Worm (Caenorhabditis elegans) whole organism, early embryonic: Measurements from ENCODE around the gene F47B10.5.

Source experiments
- B0310.2 ChIP-seq: sonication (generic microtip); optimal IDR thresholded peaks from 2 replicates; lab custom pipeline; 2016; ENCODE audit warnings: mild to moderate bottlenecking, missing genetic modification characterization, missing compliant biosample characterization
- F13C5.2 ChIP-seq: sonication (generic microtip); optimal IDR thresholded peaks from 2 replicates; lab custom pipeline; 2017; ENCODE audit warnings: mild to moderate bottlenecking, missing genetic modification characterization, inconsistent platforms, missing compliant biosample characterization
- aly-1 ChIP-seq: sonication (generic microtip); optimal IDR thresholded peaks from 2 replicates; lab custom pipeline; 2016; ENCODE audit warnings: missing genetic modification characterization, missing compliant biosample characterization
- ama-1 ChIP-seq: fragments of 150-350 bp; optimal IDR thresholded peaks from 2 replicates; lab custom pipeline; 2014
- ceh-13 ChIP-seq: fragments of 200-800 bp; sonication (Bioruptor generic); optimal IDR thresholded peaks from 2 replicates; lab custom pipeline; 2018; ENCODE audit warnings: mild to moderate bottlenecking, missing genetic modification characterization, missing compliant biosample characterization
- ceh-36 ChIP-seq: sonication (generic microtip); optimal IDR thresholded peaks from 2 replicates; lab custom pipeline; 2016; ENCODE audit warnings: missing genetic modification characterization, inconsistent platforms, missing compliant biosample characterization
- ets-7 ChIP-seq: sonication (generic microtip); optimal IDR thresholded peaks from 2 replicates; lab custom pipeline; 2016; ENCODE audit warnings: missing genotype, missing genetic modification characterization, missing compliant biosample characterization
- flt-1 ChIP-seq: fragments of 200-800 bp; sonication (Bioruptor generic); IDR thresholded peaks from 2 replicates; pipeline ENCODE4 v1.3.6; 2022; ENCODE audit warnings: missing genetic modification characterization, missing compliant biosample characterization
- hmbx-1 ChIP-seq: sonication (generic microtip); optimal IDR thresholded peaks from 2 replicates; lab custom pipeline; 2016; ENCODE audit warnings: mild to moderate bottlenecking, missing genetic modification characterization, missing compliant biosample characterization
- hmg-4 ChIP-seq: fragments of 200-800 bp; sonication (Bioruptor generic); optimal IDR thresholded peaks from 2 replicates; lab custom pipeline; 2018; ENCODE audit warnings: mild to moderate bottlenecking, missing genetic modification characterization, missing compliant biosample characterization
- hnd-1 ChIP-seq: sonication (generic microtip); optimal IDR thresholded peaks from 2 replicates; lab custom pipeline; 2016; ENCODE audit warnings: missing genetic modification characterization, missing compliant biosample characterization
- pes-1 ChIP-seq: fragments of 200-800 bp; sonication (Bioruptor generic); IDR thresholded peaks from 2 replicates; pipeline ENCODE4 v1.3.6; 2022; ENCODE audit warnings: missing genetic modification reagents, missing genetic modification characterization, missing compliant biosample characterization
- scrt-1 ChIP-seq: fragments of 200-800 bp; sonication (Bioruptor generic); IDR thresholded peaks from 2 replicates; pipeline ENCODE4 v1.3.6; 2022; ENCODE audit warnings: missing genetic modification characterization, missing compliant biosample characterization
- sea-1 ChIP-seq: fragments of 200-800 bp; sonication (Bioruptor generic); conservative IDR thresholded peaks from 2 replicates; pipeline ENCODE4 v1.3.6; 2022; ENCODE audit warnings: missing genetic modification characterization, missing compliant biosample characterization
- tbx-11 ChIP-seq: fragments of 200-800 bp; sonication (Bioruptor generic); IDR thresholded peaks from 2 replicates; pipeline ENCODE4 v1.3.6; 2022; ENCODE audit warnings: missing genetic modification characterization, missing compliant biosample characterization
- tbx-37 ChIP-seq: fragments of 200-800 bp; sonication (Bioruptor generic); conservative IDR thresholded peaks from 2 replicates; pipeline ENCODE4 v1.3.6; 2022; ENCODE audit warnings: missing genetic modification reagents, missing genetic modification characterization, missing compliant biosample characterization
- tra-4 ChIP-seq: sonication (generic microtip); optimal IDR thresholded peaks from 2 replicates; lab custom pipeline; 2017; ENCODE audit warnings: missing genetic modification characterization, missing compliant biosample characterization

Gene F47B10.5

DNA sequence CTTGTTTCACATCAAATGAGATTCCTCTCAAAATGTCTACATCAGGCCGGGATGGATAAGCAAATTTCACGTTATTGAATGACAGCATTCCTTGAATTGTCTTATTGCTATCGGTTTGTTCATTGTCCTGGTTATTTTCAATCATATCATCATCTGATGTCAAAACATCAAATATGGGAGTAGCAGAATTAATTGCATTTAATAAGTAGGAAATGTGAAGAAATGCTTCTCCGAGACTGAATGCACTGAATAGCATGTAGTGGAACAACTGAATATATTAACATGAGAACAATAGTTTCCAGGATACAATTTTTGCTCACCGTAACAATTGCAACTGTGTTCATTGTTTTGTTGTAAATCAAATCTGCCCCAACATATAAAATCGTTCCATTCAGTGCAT, 27.8 kb downstream of the F47B10.5 start:
- no peak for TF ChIP-seq B0310.2 (tag; lab: Kevin White, UChicago)
- TF ChIP-seq ets-7 (tag; lab: Kevin White, UChicago): no peak
- TF ChIP-seq F13C5.2 (tag; lab: Kevin White, UChicago): no peak
- no peak for TF ChIP-seq ceh-36 (tag; lab: Kevin White, UChicago)
- TF ChIP-seq ama-1 (lab: Kevin White, UChicago): no peak
- TF ChIP-seq tbx-11 (GFP tag; lab: Robert Waterston, UW): no peak
- TF ChIP-seq ceh-13 (GFP tag; lab: Kevin White, UChicago): no peak
- TF ChIP-seq hnd-1 (tag; lab: Kevin White, UChicago): no peak
- no peak for TF ChIP-seq tra-4
- TF ChIP-seq hmbx-1 (tag; lab: Kevin White, UChicago): no peak
- no peak for TF ChIP-seq hmg-4 (GFP tag; lab: Kevin White, UChicago)
- TF ChIP-seq scrt-1 (GFP tag; lab: Robert Waterston, UW): no peak
- no peak for TF ChIP-seq pes-1 (GFP tag; lab: Robert Waterston, UW)

ce11 chrX:10861673-10862072, 28.7 kb downstream of the F47B10.5 start:
- TF ChIP-seq flt-1 (GFP tag; lab: Robert Waterston, UW) (no peak), hnd-1 (tag; lab: Kevin White, UChicago) (no peak), pes-1 (GFP tag; lab: Robert Waterston, UW) (no peak), tbx-11 (GFP tag; lab: Robert Waterston, UW) (no peak), ceh-13 (GFP tag; lab: Kevin White, UChicago) (no peak), scrt-1 (GFP tag; lab: Robert Waterston, UW) (no peak)

- no peak for TF ChIP-seq tbx-37 (GFP tag; lab: Robert Waterston, UW)
- no peak for TF ChIP-seq B0310.2 (tag; lab: Kevin White, UChicago)
- TF ChIP-seq ama-1 (lab: Kevin White, UChicago): no peak
- no peak for TF ChIP-seq ceh-13 (GFP tag; lab: Kevin White, UChicago)
- TF ChIP-seq sea-1 (GFP tag; lab: Robert Waterston, UW): no peak
- TF ChIP-seq flt-1 (GFP tag; lab: Robert Waterston, UW): no peak
- TF ChIP-seq pes-1 (GFP tag; lab: Robert Waterston, UW): no peak
- no peak for TF ChIP-seq hmbx-1 (tag; lab: Kevin White, UChicago)
Measured at ce11 chrX:10859622-10860021, 30.7 kb downstream of the F47B10.5 start.

- TF ChIP-seq scrt-1 (GFP tag; lab: Robert Waterston, UW) (no peak), F13C5.2 (tag; lab: Kevin White, UChicago) (no peak), ets-7 (tag; lab: Kevin White, UChicago) (no peak), hmg-4 (GFP tag; lab: Kevin White, UChicago) (no peak), aly-1 (tag; lab: Kevin White, UChicago) (no peak), tra-4 (no peak), tbx-37 (GFP tag; lab: Robert Waterston, UW) (no peak), B0310.2 (tag; lab: Kevin White, UChicago) (no peak), ceh-36 (tag; lab: Kevin White, UChicago) (no peak), ceh-13 (GFP tag; lab: Kevin White, UChicago) (no peak), ama-1 (lab: Kevin White, UChicago) (no peak)
Measured at ce11 chrX:10859211-10859610, 31.1 kb downstream of the F47B10.5 start, which contains the start of gene pgp-5. TSS of gene pgp-5 (minus strand) at chrX:10859297.

DNA sequence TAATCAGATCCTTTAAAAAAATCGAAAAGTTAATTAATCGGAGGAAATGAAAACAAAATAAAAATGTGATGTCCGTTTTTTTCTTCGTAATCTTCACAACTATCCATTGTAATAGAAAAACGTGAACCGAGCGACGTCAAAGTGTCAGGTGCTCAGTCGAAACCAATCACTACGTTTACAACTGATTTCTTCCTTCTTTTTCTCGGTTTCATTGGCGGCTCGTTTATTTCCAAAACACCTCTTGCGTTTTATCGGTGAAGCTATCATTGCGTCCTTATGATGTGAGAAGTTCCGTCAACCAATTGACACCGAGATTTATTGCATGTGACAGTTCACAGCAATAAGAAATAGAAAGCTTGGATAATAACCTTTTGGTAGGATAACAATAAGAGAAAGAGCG, 37.1 kb downstream of the F47B10.5 start:
- TF ChIP-seq ama-1 (lab: Kevin White, UChicago) (no peak), scrt-1 (GFP tag; lab: Robert Waterston, UW) (no peak), hnd-1 (tag; lab: Kevin White, UChicago) (no peak), pes-1 (GFP tag; lab: Robert Waterston, UW) (no peak), flt-1 (GFP tag; lab: Robert Waterston, UW) (no peak), tra-4 (no peak), ceh-13 (GFP tag; lab: Kevin White, UChicago) (no peak), F13C5.2 (tag; lab: Kevin White, UChicago) (no peak), tbx-37 (GFP tag; lab: Robert Waterston, UW) (no peak), hmbx-1 (tag; lab: Kevin White, UChicago) (no peak), ets-7 (tag; lab: Kevin White, UChicago) (no peak), sea-1 (GFP tag; lab: Robert Waterston, UW) (no peak), tbx-11 (GFP tag; lab: Robert Waterston, UW) (no peak), ceh-36 (tag; lab: Kevin White, UChicago) (no peak), aly-1 (tag; lab: Kevin White, UChicago) (no peak), hmg-4 (GFP tag; lab: Kevin White, UChicago) (no peak), B0310.2 (tag; lab: Kevin White, UChicago) (no peak)

DNA sequence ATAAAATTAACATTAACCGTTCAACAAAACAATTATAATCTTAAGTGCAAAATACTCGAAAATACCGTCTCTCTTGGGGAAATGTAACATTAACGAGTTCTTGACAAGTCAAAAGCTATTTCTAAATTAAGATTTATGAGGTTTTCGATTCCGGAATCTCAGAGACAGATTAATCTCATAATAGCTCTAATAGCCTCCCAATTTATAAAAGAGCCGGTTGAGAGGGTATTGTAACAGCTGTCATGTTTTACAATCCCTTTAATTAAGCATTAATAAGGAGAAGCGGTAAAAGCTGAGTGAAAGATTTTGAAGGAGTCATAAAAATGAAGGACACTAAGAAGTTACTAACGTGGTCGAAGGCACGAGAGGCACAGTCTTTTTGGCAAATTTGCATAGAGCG, 38.6 kb downstream of the F47B10.5 start:
- no peak for TF ChIP-seq tbx-11 (GFP tag; lab: Robert Waterston, UW)
- TF ChIP-seq ceh-36 (tag; lab: Kevin White, UChicago): no peak
- TF ChIP-seq tbx-37 (GFP tag; lab: Robert Waterston, UW): no peak
- TF ChIP-seq flt-1 (GFP tag; lab: Robert Waterston, UW): no peak
- no peak for TF ChIP-seq hmg-4 (GFP tag; lab: Kevin White, UChicago)
- no peak for TF ChIP-seq B0310.2 (tag; lab: Kevin White, UChicago)
- no peak for TF ChIP-seq scrt-1 (GFP tag; lab: Robert Waterston, UW)
- TF ChIP-seq ama-1 (lab: Kevin White, UChicago): no peak
- no peak for TF ChIP-seq ets-7 (tag; lab: Kevin White, UChicago)
- TF ChIP-seq hnd-1 (tag; lab: Kevin White, UChicago): no peak
- no peak for TF ChIP-seq hmbx-1 (tag; lab: Kevin White, UChicago)
- no peak for TF ChIP-seq tra-4
- no peak for TF ChIP-seq aly-1 (tag; lab: Kevin White, UChicago)

- no peak for TF ChIP-seq flt-1 (GFP tag; lab: Robert Waterston, UW)
- TF ChIP-seq pes-1 (GFP tag; lab: Robert Waterston, UW): no peak
- no peak for TF ChIP-seq sea-1 (GFP tag; lab: Robert Waterston, UW)
- TF ChIP-seq F13C5.2 (tag; lab: Kevin White, UChicago): no peak
- TF ChIP-seq tbx-37 (GFP tag; lab: Robert Waterston, UW): no peak
- TF ChIP-seq ceh-13 (GFP tag; lab: Kevin White, UChicago): no peak
- TF ChIP-seq B0310.2 (tag; lab: Kevin White, UChicago): no peak
- no peak for TF ChIP-seq tra-4
- TF ChIP-seq hmbx-1 (tag; lab: Kevin White, UChicago): no peak
- no peak for TF ChIP-seq tbx-11 (GFP tag; lab: Robert Waterston, UW)
- no peak for TF ChIP-seq ceh-36 (tag; lab: Kevin White, UChicago)
- no peak for TF ChIP-seq ets-7 (tag; lab: Kevin White, UChicago)
- no peak for TF ChIP-seq hnd-1 (tag; lab: Kevin White, UChicago)
- TF ChIP-seq scrt-1 (GFP tag; lab: Robert Waterston, UW): no peak
- no peak for TF ChIP-seq aly-1 (tag; lab: Kevin White, UChicago)
- TF ChIP-seq ama-1 (lab: Kevin White, UChicago): no peak
- TF ChIP-seq hmg-4 (GFP tag; lab: Kevin White, UChicago): no peak
Measured at ce11 chrX:10851202-10851601, 39.2 kb downstream of the F47B10.5 start.
